Worm (Caenorhabditis elegans): ENCODE results near the gene F49F1.17.

F49F1.17 gene

ce11 chrIV:4135744-4136143, at the start of gene F49F1.17:
Gene F49F1.17, minus strand, starts transcription at chrIV:4135844.
- TF ChIP-seq him-1 (tag; optimal IDR thresholded peaks at IDR 0.05) (no peak), W03F9.2 (tag; optimal IDR thresholded peaks at IDR 0.05) (no peak)

ce11 chrIV:4178424-4178823, 42.8 kb upstream of the F49F1.17 start, which contains the start of gene tsen-34:
Gene tsen-34, plus strand, starts transcription at chrIV:4178457.
- TF ChIP-seq him-1 (tag; optimal IDR thresholded peaks at IDR 0.05) (no peak), W03F9.2 (tag; optimal IDR thresholded peaks at IDR 0.05) (no peak), dao-5 (tag; optimal IDR thresholded peaks at IDR 0.05) (no peak)

- TF ChIP-seq him-1 (tag; optimal IDR thresholded peaks at IDR 0.05) (no peak), dao-5 (tag; optimal IDR thresholded peaks at IDR 0.05) (no peak), W03F9.2 (tag; optimal IDR thresholded peaks at IDR 0.05) (no peak)
Measured at ce11 chrIV:4177560-4177959, 41.9 kb upstream of the F49F1.17 start.

- TF ChIP-seq him-1 (tag; optimal IDR thresholded peaks at IDR 0.05) (no peak), W03F9.2 (tag; optimal IDR thresholded peaks at IDR 0.05) (no peak), dao-5 (tag; optimal IDR thresholded peaks at IDR 0.05) (no peak)
Measured at ce11 chrIV:4176659-4177058, 41.0 kb upstream of the F49F1.17 start.

- no peak for TF ChIP-seq dao-5 (tag; optimal IDR thresholded peaks at IDR 0.05)
- no peak for TF ChIP-seq W03F9.2 (tag; optimal IDR thresholded peaks at IDR 0.05)
- no peak for TF ChIP-seq him-1 (tag; optimal IDR thresholded peaks at IDR 0.05)
Measured at ce11 chrIV:4176088-4176487, 40.4 kb upstream of the F49F1.17 start, which contains the start of gene dnj-15. Gene dnj-15, plus strand, starts transcription at chrIV:4176388.

ce11 chrIV:4173789-4174188, 38.1 kb upstream of the F49F1.17 start, which contains the start of gene rnp-3:
Gene rnp-3, plus strand, starts transcription at chrIV:4174089.
- TF ChIP-seq him-1 (tag; optimal IDR thresholded peaks at IDR 0.05): no peak
- TF ChIP-seq dao-5 (tag; optimal IDR thresholded peaks at IDR 0.05): no peak
- no peak for TF ChIP-seq W03F9.2 (tag; optimal IDR thresholded peaks at IDR 0.05)

- TF ChIP-seq him-1 (tag; optimal IDR thresholded peaks at IDR 0.05) (no peak), W03F9.2 (tag; optimal IDR thresholded peaks at IDR 0.05) (no peak), dao-5 (tag; optimal IDR thresholded peaks at IDR 0.05) (no peak)
Measured at ce11 chrIV:4172242-4172641, 36.6 kb upstream of the F49F1.17 start.

ce11 chrIV:4171531-4172163, 36.0 kb upstream of the F49F1.17 start, which contains the start of the genes K08D10.13 and rnp-2:
Gene K08D10.13, minus strand, starts transcription at chrIV:4171581.
Gene rnp-2, plus strand, starts transcription at chrIV:4172076.
- TF ChIP-seq dao-5 (tag; optimal IDR thresholded peaks at IDR 0.05) (no peak), him-1 (tag; optimal IDR thresholded peaks at IDR 0.05) (no peak), W03F9.2 (tag; optimal IDR thresholded peaks at IDR 0.05) (peak; percentile 64)

ce11 chrIV:4167296-4167695, 31.7 kb upstream of the F49F1.17 start:
- no peak for TF ChIP-seq him-1 (tag; optimal IDR thresholded peaks at IDR 0.05)
- TF ChIP-seq W03F9.2 (tag; optimal IDR thresholded peaks at IDR 0.05): no peak
- TF ChIP-seq dao-5 (tag; optimal IDR thresholded peaks at IDR 0.05): no peak

- TF ChIP-seq him-1 (tag; optimal IDR thresholded peaks at IDR 0.05): no peak
- no peak for TF ChIP-seq dao-5 (tag; optimal IDR thresholded peaks at IDR 0.05)
- TF ChIP-seq W03F9.2 (tag; optimal IDR thresholded peaks at IDR 0.05): no peak
Measured at ce11 chrIV:4164392-4164791, 28.7 kb upstream of the F49F1.17 start, which contains the start of gene scrm-8. Gene scrm-8, plus strand, starts transcription at chrIV:4164692.

ce11 chrIV:4162121-4162520, 26.5 kb upstream of the F49F1.17 start, which contains the start of gene scrm-5:
Gene scrm-5, plus strand, starts transcription at chrIV:4162421.
- TF ChIP-seq W03F9.2 (tag; optimal IDR thresholded peaks at IDR 0.05) (no peak), dao-5 (tag; optimal IDR thresholded peaks at IDR 0.05) (no peak), him-1 (tag; optimal IDR thresholded peaks at IDR 0.05) (no peak)

- no peak for TF ChIP-seq him-1 (tag; optimal IDR thresholded peaks at IDR 0.05)
- no peak for TF ChIP-seq dao-5 (tag; optimal IDR thresholded peaks at IDR 0.05)
- TF ChIP-seq W03F9.2 (tag; optimal IDR thresholded peaks at IDR 0.05): no peak
Measured at ce11 chrIV:4154641-4155040, 19.0 kb upstream of the F49F1.17 start, which contains the start of gene K08D10.14. Gene K08D10.14, plus strand, starts transcription at chrIV:4154941.

ce11 chrIV:4152143-4152542, 16.5 kb upstream of the F49F1.17 start, which contains the start of the genes K08D10.10 and R07C12.1:
Gene K08D10.10, plus strand, starts transcription at chrIV:4152235.
Gene R07C12.1, plus strand, starts transcription at chrIV:4152456.
- no peak for TF ChIP-seq W03F9.2 (tag; optimal IDR thresholded peaks at IDR 0.05)
- no peak for TF ChIP-seq him-1 (tag; optimal IDR thresholded peaks at IDR 0.05)

ce11 chrIV:4150138-4150537, 14.5 kb upstream of the F49F1.17 start:
- TF ChIP-seq W03F9.2 (tag; optimal IDR thresholded peaks at IDR 0.05) (no peak), him-1 (tag; optimal IDR thresholded peaks at IDR 0.05) (no peak), dao-5 (tag; optimal IDR thresholded peaks at IDR 0.05) (no peak)
